Fruit fly (Drosophila melanogaster) whole organism, embryonic: ENCODE results near the gene CG34327.

Experiments
- CG2199 ChIP-seq: fragments of 200-800 bp; sonication (Bioruptor generic); IDR thresholded peaks from 3 replicates; pipeline ENCODE4 v1.3.6; 2022; ENCODE audit warnings: missing biosample characterization, missing genetic modification characterization
- Dek ChIP-seq: fragments of 200-800 bp; sonication (Bioruptor generic); optimal IDR thresholded peaks from 3 replicates; lab custom pipeline; 2019; ENCODE audit warnings: missing biosample characterization, mild to moderate bottlenecking, missing genetic modification characterization, moderate library complexity

Gene CG34327

dm6 chrX:17174115-17174514 lies 49.5 kb downstream of the CG34327 start (continued):
- TF ChIP-seq CG2199 (no peak), Dek (tag; lab: Kevin White, UChicago) (no peak)
- TF ChIP-seq, all 482 proteins: peak for 56
